Fruit fly (Drosophila melanogaster) whole organism, adult: ENCODE data around the gene ABCB7.

Experiments used
- CG12768 ChIP-seq: fragments of 200-800 bp; sonication (Bioruptor generic); optimal IDR thresholded peaks from 2 replicates; lab custom pipeline; 2017; ENCODE audit warnings: missing biosample characterization, missing genetic modification characterization, mild to moderate bottlenecking, moderate library complexity, missing genetic modification reagents
- CG7101 ChIP-seq: fragments of 200-800 bp; sonication (Bioruptor generic); optimal IDR thresholded peaks from 2 replicates; lab custom pipeline; 2018; ENCODE audit warnings: missing biosample characterization, mild to moderate bottlenecking, missing genetic modification characterization, moderate library complexity
- Clk ChIP-seq: fragments of 200-800 bp; sonication (Bioruptor generic); optimal IDR thresholded peaks from 2 replicates; lab custom pipeline; 2017; ENCODE audit warnings: missing biosample characterization, missing genetic modification characterization
- Crg-1 ChIP-seq: fragments of 200-800 bp; sonication (Bioruptor generic); optimal IDR thresholded peaks from 2 replicates; lab custom pipeline; 2016; ENCODE audit warnings: missing biosample characterization, missing genetic modification characterization
- Hr96 ChIP-seq: fragments of 200-800 bp; sonication (Bioruptor generic); optimal IDR thresholded peaks from 2 replicates; lab custom pipeline; 2016; ENCODE audit warnings: missing biosample characterization, missing genetic modification characterization
- bab1 ChIP-seq: fragments of 200-800 bp; sonication (Bioruptor generic); optimal IDR thresholded peaks from 3 replicates; lab custom pipeline; 2019; ENCODE audit warnings: missing biosample characterization, mild to moderate bottlenecking, missing genetic modification characterization, moderate library complexity
- pad ChIP-seq: fragments of 200-800 bp; sonication (Bioruptor generic); optimal IDR thresholded peaks from 3 replicates; lab custom pipeline; 2017; ENCODE audit warnings: missing biosample characterization, missing genetic modification characterization, mild to moderate bottlenecking, moderate library complexity, missing genetic modification reagents
- toe ChIP-seq: fragments of 200-800 bp; sonication (Bioruptor generic); optimal IDR thresholded peaks from 2 replicates; lab custom pipeline; 2016; ENCODE audit warnings: missing biosample characterization, missing genetic modification characterization

dm6 chr3L:1667423-1667822 lies 49.2 kb downstream of the ABCB7 start:
- TF ChIP-seq bab1 (no peak), Hr96 (GFP tag; lab: Kevin White, UChicago) (no peak), CG12768 (no peak), toe (no peak), CG7101 (no peak), pad (GFP tag; lab: Kevin White, UChicago) (no peak), Clk (GFP tag; lab: Kevin White, UChicago) (no peak), Crg-1 (GFP tag; lab: Kevin White, UChicago) (no peak)
